Worm (Caenorhabditis elegans): ENCODE results near the gene tbx-36.

DNA sequence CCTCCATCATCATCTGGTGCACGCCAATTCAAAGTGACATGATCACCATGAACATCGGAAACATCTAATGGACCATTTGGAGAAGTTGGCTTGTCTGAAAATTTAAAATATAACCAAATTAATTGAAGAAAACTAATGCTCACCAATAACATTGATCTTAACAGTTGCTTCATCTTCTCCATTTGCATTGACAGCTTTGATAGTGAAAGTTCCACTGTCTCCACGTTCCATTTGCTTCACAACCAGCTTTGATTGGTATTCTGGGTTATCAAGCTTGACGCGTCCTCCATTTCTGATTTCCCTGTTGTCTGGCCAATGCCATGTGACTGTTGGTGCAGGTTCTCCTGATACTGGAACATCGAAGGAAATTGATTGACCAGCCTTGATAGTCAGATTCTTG lies 36.0 kb downstream of the tbx-36 start:
- TF ChIP-seq nhr-237 (tag; optimal IDR thresholded peaks at IDR 0.05), result no peak
- TF ChIP-seq lin-15B (tag; optimal IDR thresholded peaks at IDR 0.05), result no peak
- no peak for TF ChIP-seq jun-1 (tag; optimal IDR thresholded peaks at IDR 0.05)
- no peak for TF ChIP-seq mep-1 (tag; optimal IDR thresholded peaks at IDR 0.05)
- TF ChIP-seq nhr-76 (tag; optimal IDR thresholded peaks at IDR 0.05), result no peak
- no peak for TF ChIP-seq nhr-28 (tag; optimal IDR thresholded peaks at IDR 0.05)
- no peak for TF ChIP-seq elt-2 (tag; optimal IDR thresholded peaks at IDR 0.05)
- no peak for TF ChIP-seq blmp-1 (tag; optimal IDR thresholded peaks at IDR 0.05)
- no peak for TF ChIP-seq lin-39 (tag; optimal IDR thresholded peaks at IDR 0.05)
- no peak for TF ChIP-seq fkh-10 (GFP tag; optimal IDR thresholded peaks at IDR 0.05)
- no peak for TF ChIP-seq lsy-2 (tag; optimal IDR thresholded peaks at IDR 0.05)
- TF ChIP-seq nhr-77 (tag; optimal IDR thresholded peaks at IDR 0.05), result no peak
- TF ChIP-seq pag-3 (tag; optimal IDR thresholded peaks at IDR 0.05; ENCODE audit: borderline replicate concordance, insufficient read depth), result no peak
- no peak for TF ChIP-seq snpc-4 (tag; optimal IDR thresholded peaks at IDR 0.05)

Measured in whole organism, L1 larva.